Worm (Caenorhabditis elegans): Measurements from ENCODE around the gene nhr-26.

Gene nhr-26

ce11 chrX:12691740-12692383 is 8.4 kb downstream of the nhr-26 start (continued):
- peak; percentile 1 for TF ChIP-seq pat-9 (tag; optimal IDR thresholded peaks at IDR 0.05)
- TF ChIP-seq lin-11 (tag; optimal IDR thresholded peaks at IDR 0.05) = no peak
- no peak for TF ChIP-seq dmd-4 (tag; optimal IDR thresholded peaks at IDR 0.05; ENCODE audit: borderline replicate concordance)
- TF ChIP-seq che-1 (tag; optimal IDR thresholded peaks at IDR 0.05) = peak; percentile 29
- no peak for TF ChIP-seq ceh-9 (tag; optimal IDR thresholded peaks at IDR 0.05)
- no peak for TF ChIP-seq odd-2 (tag; optimal IDR thresholded peaks at IDR 0.05)
- no peak for TF ChIP-seq unc-3 (GFP tag; conservative IDR thresholded peaks at IDR 0.05)
- TF ChIP-seq unc-3 (tag; optimal IDR thresholded peaks at IDR 0.05) = no peak
- no peak for TF ChIP-seq fkh-6 (tag; optimal IDR thresholded peaks at IDR 0.05)
- TF ChIP-seq sdc-2 (tag; optimal IDR thresholded peaks at IDR 0.05) = peak; percentile 21
- TF ChIP-seq hlh-6 (tag; optimal IDR thresholded peaks at IDR 0.05) = peak; percentile 69
- no peak for TF ChIP-seq gmeb-2 (tag; optimal IDR thresholded peaks at IDR 0.05)
- no peak for TF ChIP-seq pros-1 (tag; optimal IDR thresholded peaks at IDR 0.05)
- no peak for TF ChIP-seq hlh-15 (tag; optimal IDR thresholded peaks at IDR 0.05)
- no peak for TF ChIP-seq madf-2 (tag; optimal IDR thresholded peaks at IDR 0.05)
- TF ChIP-seq ceh-2 (tag; optimal IDR thresholded peaks at IDR 0.05) = peak; percentile 24
- peak; percentile 30 for TF ChIP-seq ceh-14 (tag; optimal IDR thresholded peaks at IDR 0.05)

DNA sequence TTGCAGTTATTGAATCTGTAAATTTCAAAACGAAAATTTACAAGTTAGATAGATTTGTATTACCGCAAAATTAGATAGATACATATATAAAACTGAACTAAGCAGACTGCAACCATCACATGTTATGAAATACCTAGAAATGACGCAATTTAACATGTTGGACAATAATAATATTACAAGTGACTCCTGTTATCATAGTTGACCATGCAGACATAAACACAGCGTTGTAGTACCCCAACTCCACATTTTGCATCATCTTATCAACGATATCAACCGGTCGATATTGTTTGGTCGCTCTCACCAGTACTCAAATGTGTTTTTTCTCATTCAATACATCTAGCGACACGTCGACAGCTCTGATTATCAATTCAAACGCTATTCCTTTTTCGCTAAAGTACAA is 9.0 kb downstream of the nhr-26 start, which contains the start of gene ugt-50:
TSS of gene ugt-50 (plus strand) at position 268 of the 400 bp plus-strand sequence.
- no peak for TF ChIP-seq pha-2 (tag; optimal IDR thresholded peaks at IDR 0.05)
- TF ChIP-seq Y22D7AL.16 (tag; optimal IDR thresholded peaks at IDR 0.05) = no peak
- TF ChIP-seq elt-2 (tag; optimal IDR thresholded peaks at IDR 0.05) = peak; percentile 82

ce11 chrX:12690346-12690745 is 9.9 kb downstream of the nhr-26 start:
- TF ChIP-seq unc-55 (GFP tag; optimal IDR thresholded peaks at IDR 0.05) (peak; percentile 93), hlh-30 (tag; optimal IDR thresholded peaks at IDR 0.05; ENCODE audit: insufficient read depth) (peak; percentile 59), hlh-6 (tag; optimal IDR thresholded peaks at IDR 0.05) (no peak), ceh-34 (tag; optimal IDR thresholded peaks at IDR 0.05) (peak; percentile 54)

DNA sequence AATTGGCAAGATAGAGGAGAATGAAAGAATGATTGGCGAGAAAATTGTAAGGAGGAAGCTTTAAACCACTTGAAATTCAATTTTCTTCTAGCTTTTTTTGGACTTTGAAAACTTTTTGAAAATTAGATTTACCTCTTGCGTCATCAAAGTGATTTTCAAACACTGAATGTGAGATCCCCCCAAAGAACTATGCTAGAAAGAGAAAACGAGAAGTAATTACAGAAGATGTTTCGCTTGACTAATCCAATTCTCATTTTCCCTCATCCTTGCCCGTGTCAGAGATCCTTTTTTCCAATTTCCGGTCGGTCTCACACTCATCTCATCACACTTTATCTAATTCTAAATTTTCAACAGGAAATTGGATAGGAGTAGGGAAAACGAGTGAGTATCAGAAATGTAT is 10.4 kb downstream of the nhr-26 start:
- TF ChIP-seq dve-1 (tag; optimal IDR thresholded peaks at IDR 0.05) (no peak), ceh-19 (GFP tag; optimal IDR thresholded peaks at IDR 0.05) (no peak), ceh-9 (tag; optimal IDR thresholded peaks at IDR 0.05) (no peak), ceh-2 (tag; optimal IDR thresholded peaks at IDR 0.05) (no peak), unc-3 (GFP tag; conservative IDR thresholded peaks at IDR 0.05) (no peak), unc-3 (tag; optimal IDR thresholded peaks at IDR 0.05) (no peak), sox-4 (tag; optimal IDR thresholded peaks at IDR 0.05) (no peak), ceh-31 (tag; optimal IDR thresholded peaks at IDR 0.05) (peak; percentile 36), pros-1 (tag; optimal IDR thresholded peaks at IDR 0.05) (no peak), C08G9.2 (tag; optimal IDR thresholded peaks at IDR 0.05) (no peak), K02D7.2 (tag; optimal IDR thresholded peaks at IDR 0.05) (no peak), che-1 (tag; optimal IDR thresholded peaks at IDR 0.05) (no peak), unc-42 (tag; optimal IDR thresholded peaks at IDR 0.05) (peak; percentile 95), lin-11 (tag; optimal IDR thresholded peaks at IDR 0.05) (no peak)

DNA sequence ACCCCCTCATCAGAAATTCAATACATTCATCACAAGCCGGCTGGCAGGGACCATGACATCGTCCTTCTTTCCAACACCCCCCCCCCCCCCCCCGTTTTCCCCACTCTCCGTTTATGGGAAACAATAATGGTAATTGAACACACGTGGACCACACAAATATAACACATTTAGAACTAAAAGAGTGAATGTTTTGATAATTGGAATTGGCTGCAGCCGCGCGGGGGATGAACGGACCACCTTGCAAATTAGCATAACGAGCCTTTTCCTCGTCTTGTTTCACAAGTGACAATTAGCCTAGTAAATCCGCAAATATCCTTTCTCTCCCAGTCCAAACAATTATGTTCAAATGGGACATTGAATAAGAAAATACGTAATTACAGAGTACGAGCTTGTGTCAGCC is 11.6 kb downstream of the nhr-26 start:
- no peak for TF ChIP-seq tbx-2 (tag; optimal IDR thresholded peaks at IDR 0.05)
- no peak for TF ChIP-seq syd-9 (tag; optimal IDR thresholded peaks at IDR 0.05)
- TF ChIP-seq ceh-34 (tag; optimal IDR thresholded peaks at IDR 0.05) = no peak
- TF ChIP-seq F13H6.1 (tag; optimal IDR thresholded peaks at IDR 0.05) = no peak
- TF ChIP-seq ttx-3 (tag; optimal IDR thresholded peaks at IDR 0.05) = peak; percentile 37
- peak; percentile 23 for TF ChIP-seq ceh-48 (tag; optimal IDR thresholded peaks at IDR 0.05)
- peak; percentile 36 for TF ChIP-seq nfya-1 (tag; optimal IDR thresholded peaks at IDR 0.05)
- no peak for TF ChIP-seq ama-1 (optimal IDR thresholded peaks at IDR 0.05)
- no peak for TF ChIP-seq T23F11.4 (GFP tag; optimal IDR thresholded peaks at IDR 0.05)
- no peak for TF ChIP-seq hlh-13 (GFP tag; optimal IDR thresholded peaks at IDR 0.05)
- TF ChIP-seq ceh-14 (tag; optimal IDR thresholded peaks at IDR 0.05) = no peak
- TF ChIP-seq hlh-6 (tag; optimal IDR thresholded peaks at IDR 0.05) = no peak
- peak; percentile 46 for TF ChIP-seq ceh-19 (GFP tag; optimal IDR thresholded peaks at IDR 0.05)
- TF ChIP-seq ceh-2 (tag; optimal IDR thresholded peaks at IDR 0.05) = no peak
- peak; percentile 50 for TF ChIP-seq ceh-31 (tag; optimal IDR thresholded peaks at IDR 0.05)
- TF ChIP-seq sox-2 (GFP tag; IDR thresholded peaks at IDR 0.05) = peak; percentile 57
- TF ChIP-seq ets-4 (tag; optimal IDR thresholded peaks at IDR 0.05) = no peak
- no peak for TF ChIP-seq sox-4 (tag; optimal IDR thresholded peaks at IDR 0.05)
- TF ChIP-seq unc-42 (tag; optimal IDR thresholded peaks at IDR 0.05) = peak; percentile 72
- no peak for TF ChIP-seq hlh-15 (tag; optimal IDR thresholded peaks at IDR 0.05)
